Worm (Caenorhabditis elegans): ENCODE measurements around the gene Y45G12B.3.
A peak's percentile ranks its signal among the peaks of the same experiment; 100 is the strongest.

Gene Y45G12B.3

ce11 chrV:2690478-2690877 is 5.6 kb downstream of the Y45G12B.3 start:
- TF ChIP-seq set-16 (GFP tag; IDR thresholded peaks at IDR 0.05) (peak; percentile 59), spr-3 (GFP tag; optimal IDR thresholded peaks at IDR 0.05) (no peak)

ce11 chrV:2688562-2688961 is 7.5 kb downstream of the Y45G12B.3 start:
- no peak for TF ChIP-seq mdt-29 (GFP tag; IDR thresholded peaks at IDR 0.05)
- TF ChIP-seq ceh-20 (GFP tag; IDR thresholded peaks at IDR 0.05), result no peak
- peak; percentile 6; the same call in 1 of the 2 replicates for TF ChIP-seq tra-1 (GFP tag; IDR thresholded peaks at IDR 0.05)

- TF ChIP-seq aha-1 (tag), result peak; percentile 96
- TF ChIP-seq hlh-30 (tag; optimal IDR thresholded peaks at IDR 0.05; ENCODE audit: insufficient read depth), result no peak
These were observed 11.8 kb downstream of the Y45G12B.3 start for ce11 chrV:2684227-2684626.

DNA sequence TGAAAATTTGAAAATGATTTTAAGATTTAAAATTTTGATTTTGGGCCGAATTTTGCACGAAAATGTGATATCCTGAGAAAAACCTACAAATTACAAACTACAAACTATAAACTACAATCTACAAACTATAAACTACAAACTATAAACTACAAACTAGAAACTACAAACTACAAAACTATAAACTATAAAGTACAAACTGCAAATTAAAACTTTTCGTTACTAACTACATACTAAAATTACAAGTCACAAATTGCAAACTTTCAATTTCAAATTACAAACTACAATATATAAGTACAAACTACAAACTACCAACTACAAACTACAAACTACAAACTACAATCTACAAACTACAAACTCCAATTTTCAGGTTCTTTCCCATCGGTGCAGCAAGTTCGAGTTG is 12.6 kb downstream of the Y45G12B.3 start:
- no peak for TF ChIP-seq lin-13 (GFP tag; optimal IDR thresholded peaks at IDR 0.05)
- no peak for TF ChIP-seq nhr-48 (tag; optimal IDR thresholded peaks at IDR 0.05)
- TF ChIP-seq nhr-28 (tag; optimal IDR thresholded peaks at IDR 0.05), result peak; percentile 92
- TF ChIP-seq pha-4 (GFP tag; IDR thresholded peaks at IDR 0.05), result no peak
- TF ChIP-seq pha-4 (tag; optimal IDR thresholded peaks at IDR 0.05), result no peak
- TF ChIP-seq Y105C5A.15 (GFP tag; IDR thresholded peaks at IDR 0.05), result no peak

- TF ChIP-seq unc-62 (GFP tag; optimal IDR thresholded peaks at IDR 0.05 in 1 of 2), result peak in 1 of 2 experiments; percentile 94
- no peak for TF ChIP-seq unc-62 (tag; optimal IDR thresholded peaks at IDR 0.05)
- no peak for TF ChIP-seq spr-1 (tag; optimal IDR thresholded peaks at IDR 0.05)
- peak; percentile 30 for TF ChIP-seq aha-1 (tag)
These were observed 18.4 kb downstream of the Y45G12B.3 start for ce11 chrV:2677648-2678047.

DNA sequence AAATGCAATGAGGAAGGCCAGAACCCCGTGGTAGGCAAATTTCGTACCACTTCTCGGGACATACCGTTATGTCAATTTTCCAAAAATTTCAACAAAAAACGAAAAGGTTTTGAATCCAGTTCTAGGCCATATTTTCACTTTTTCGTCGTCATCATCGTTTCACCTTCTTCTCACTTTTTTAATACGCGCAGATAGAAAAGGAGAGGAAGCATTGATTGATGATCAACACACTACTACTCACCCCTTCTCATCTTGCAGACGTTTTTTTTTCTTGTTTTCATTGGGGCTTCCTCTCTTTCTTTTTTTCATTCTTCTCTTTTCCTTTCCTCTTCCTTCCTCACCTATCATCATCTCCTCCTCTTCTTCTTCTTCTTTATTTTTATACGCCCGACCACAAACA is 20.4 kb downstream of the Y45G12B.3 start:
- TF ChIP-seq aly-2 (tag; optimal IDR thresholded peaks at IDR 0.05) (no peak), nhr-28 (tag; optimal IDR thresholded peaks at IDR 0.05) (peak; percentile 37), nhr-41 (GFP tag; IDR thresholded peaks at IDR 0.05) (no peak), attf-4 (tag; optimal IDR thresholded peaks at IDR 0.05) (no peak), nhr-11 (tag; optimal IDR thresholded peaks at IDR 0.05) (no peak), egl-27 (tag; optimal IDR thresholded peaks at IDR 0.05) (no peak)

- TF ChIP-seq php-3 (GFP tag; IDR thresholded peaks at IDR 0.05) (peak; percentile 57; the same call in 1 of the 2 replicates), ceh-44 (GFP tag; IDR thresholded peaks at IDR 0.05) (no peak), snpc-1.2 (GFP tag; IDR thresholded peaks at IDR 0.05) (peak; percentile 55; the same call in 1 of the 2 replicates), arid-1 (GFP tag; conservative IDR thresholded peaks at IDR 0.05) (peak; percentile 55; the same call in 1 of the 2 replicates), mdt-29 (GFP tag; IDR thresholded peaks at IDR 0.05) (peak; percentile 34; the same call in 1 of the 2 replicates), dve-1 (tag; optimal IDR thresholded peaks at IDR 0.05; ENCODE audit: insufficient read depth) (peak; percentile 30), daf-16 (GFP tag; optimal IDR thresholded peaks at IDR 0.05) (peak in 1 of 2 experiments; percentile 20), daf-16 (tag; optimal IDR thresholded peaks at IDR 0.05) (peak; percentile 85), lin-1 (GFP tag; IDR thresholded peaks at IDR 0.05) (peak; percentile 58; the same call in 1 of the 2 replicates), egl-43 (GFP tag; IDR thresholded peaks at IDR 0.05) (peak; percentile 85), madf-9 (GFP tag; conservative IDR thresholded peaks at IDR 0.05) (peak; percentile 44; the same call in 1 of the 2 replicates), unc-62 (GFP tag; optimal IDR thresholded peaks at IDR 0.05 in 1 of 2) (no peak), unc-62 (tag; optimal IDR thresholded peaks at IDR 0.05) (no peak), pha-4 (GFP tag; IDR thresholded peaks at IDR 0.05) (peak; percentile 73), pha-4 (tag; optimal IDR thresholded peaks at IDR 0.05) (no peak), ctbp-1 (GFP tag; IDR thresholded peaks at IDR 0.05) (peak; percentile 51; the same call in 1 of the 2 replicates), set-16 (GFP tag; IDR thresholded peaks at IDR 0.05) (peak; percentile 48), lin-38 (GFP tag; IDR thresholded peaks at IDR 0.05) (peak; percentile 89), nhr-42 (GFP tag; IDR thresholded peaks at IDR 0.05) (0 out of 2 replicates have a peak, but pooled peaks have one; percentile 21), nhr-28 (tag; optimal IDR thresholded peaks at IDR 0.05) (peak; percentile 51), D1046.2 (GFP tag; IDR thresholded peaks at IDR 0.05) (0 out of 2 replicates have a peak, but pooled peaks have one; percentile 39), tra-1 (GFP tag; IDR thresholded peaks at IDR 0.05) (no peak), unc-130 (GFP tag; optimal IDR thresholded peaks at IDR 0.05) (peak; percentile 34), ama-1 (optimal IDR thresholded peaks at IDR 0.05) (no peak), mep-1 (tag; optimal IDR thresholded peaks at IDR 0.05) (peak; percentile 33), lim-7 (GFP tag; IDR thresholded peaks at IDR 0.05) (peak; percentile 83), dmd-8 (GFP tag; IDR thresholded peaks at IDR 0.05) (peak; percentile 75)
These were observed 22.2 kb downstream of the Y45G12B.3 start for ce11 chrV:2673807-2674206.
